Worm (Caenorhabditis elegans) whole organism, L4 larva: ENCODE results near the gene ttc-7.

Experiments
- ZK337.2 ChIP-seq: fragments of 200-800 bp; sonication (Bioruptor generic); IDR thresholded peaks from 2 replicates; pipeline ENCODE4 v1.3.6; 2022; ENCODE audit warnings: missing genetic modification reagents, missing genetic modification characterization, missing compliant biosample characterization
- ZK546.5 ChIP-seq, 2 experiments: sonication (generic microtip); optimal IDR thresholded peaks; 2 replicates each; lab custom pipeline; 2017; ENCODE audit warnings: missing biosample characterization in 2 of 2, missing genetic modification characterization in 2 of 2
- ama-1 ChIP-seq: fragments of 150-350 bp; optimal IDR thresholded peaks from 2 replicates; lab custom pipeline; 2014; ENCODE audit warnings: inconsistent platforms, mixed read lengths
- ceh-82 ChIP-seq: sonication (generic microtip); optimal IDR thresholded peaks from 2 replicates; lab custom pipeline; 2017; ENCODE audit warnings: missing biosample characterization, missing genetic modification characterization
- daf-12 ChIP-seq: fragments of 150-350 bp; optimal IDR thresholded peaks from 2 replicates; lab custom pipeline; 2014; ENCODE audit warnings: missing biosample characterization, missing genetic modification reagents, missing genetic modification characterization
- dpl-1 ChIP-seq: fragments of 150-350 bp; optimal IDR thresholded peaks from 2 replicates; lab custom pipeline; 2014; ENCODE audit warnings: missing biosample characterization, missing genetic modification reagents, missing genetic modification characterization
- mdl-1 ChIP-seq, 2 experiments: fragments of 150-350 bp in 1 of 2; sonication (generic microtip) in 1 of 2; optimal IDR thresholded peaks; 2 replicates each; lab custom pipeline; 2014 to 2017; ENCODE audit warnings: missing biosample characterization in 2 of 2, missing genetic modification characterization in 2 of 2
- nhr-10 ChIP-seq: fragments of 150-350 bp; optimal IDR thresholded peaks from 2 replicates; lab custom pipeline; 2014; ENCODE audit warnings: missing biosample characterization, missing genetic modification characterization
- skn-1 ChIP-seq: fragments of 150-350 bp; optimal IDR thresholded peaks from 2 replicates; lab custom pipeline; 2014; ENCODE audit warnings: missing biosample characterization, missing genetic modification characterization
- snpc-1.2 ChIP-seq: fragments of 200-800 bp; sonication (Bioruptor generic); IDR thresholded peaks from 2 replicates; pipeline ENCODE4 v1.3.6; 2022; ENCODE audit warnings: missing genetic modification reagents, missing genetic modification characterization, missing compliant biosample characterization

ce11 chrIII:1855092-1855491 is 5.1 kb upstream of the ttc-7 start, which contains the start of gene hlh-33:
- TF ChIP-seq daf-12 (tag; lab: Kevin White, UChicago) (no peak), snpc-1.2 (GFP tag; lab: Robert Waterston, UW) (no peak), ceh-82 (tag; lab: Kevin White, UChicago) (no peak), ZK546.5 (tag; optimal IDR thresholded peaks at IDR 0.05; lab: Kevin White, UChicago) (no peak), nhr-10 (tag; lab: Kevin White, UChicago) (no peak), skn-1 (tag; lab: Kevin White, UChicago) (no peak), dpl-1 (no peak), ZK337.2 (GFP tag; lab: Robert Waterston, UW) (no peak), ama-1 (lab: Kevin White, UChicago) (no peak), mdl-1 (tag; optimal IDR thresholded peaks at IDR 0.05; lab: Kevin White, UChicago) (no peak)
